Fruit fly (Drosophila melanogaster) whole organism, embryonic: ENCODE results near the gene CG6511.

Experiments
- Adf1 ChIP-seq: fragments of 200-800 bp; sonication (Bioruptor generic); IDR thresholded peaks from 2 replicates; pipeline ENCODE4 v1.3.6; 2022; ENCODE audit warnings: missing biosample characterization, missing genetic modification characterization
- BEAF-32 ChIP-seq: fragments of 200-800 bp; sonication (Bioruptor generic); optimal IDR thresholded peaks from 3 replicates; lab custom pipeline; 2017; ENCODE audit warnings: missing biosample characterization, missing genetic modification characterization, mild to moderate bottlenecking, moderate library complexity, missing genetic modification reagents
- CG10366 ChIP-seq: fragments of 200-800 bp; sonication (Bioruptor generic); IDR thresholded peaks from 2 replicates; pipeline ENCODE4 v1.3.6; 2022; ENCODE audit warnings: missing biosample characterization, missing genetic modification characterization
- CG10462 ChIP-seq: fragments of 200-800 bp; sonication (Bioruptor generic); optimal IDR thresholded peaks from 2 replicates; lab custom pipeline; 2016; ENCODE audit warnings: missing biosample characterization, missing genetic modification characterization
- CG10565 ChIP-seq: fragments of 200-800 bp; sonication (Bioruptor generic); optimal IDR thresholded peaks from 3 replicates; lab custom pipeline; 2016; ENCODE audit warnings: missing biosample characterization, mild to moderate bottlenecking, missing genetic modification characterization
- CG10654 ChIP-seq: fragments of 200-800 bp; sonication (Bioruptor generic); optimal IDR thresholded peaks from 2 replicates; lab custom pipeline; 2016; ENCODE audit warnings: missing biosample characterization, missing genetic modification characterization
- CG13296 ChIP-seq: fragments of 200-800 bp; sonication (Bioruptor generic); optimal IDR thresholded peaks from 3 replicates; lab custom pipeline; 2018; ENCODE audit warnings: missing biosample characterization, mild to moderate bottlenecking, missing genetic modification characterization
- CG17612 ChIP-seq: fragments of 200-800 bp; sonication (Bioruptor generic); IDR thresholded peaks from 2 replicates; pipeline ENCODE4 v1.3.6; 2022; ENCODE audit warnings: missing biosample characterization, missing genetic modification characterization
- CG18011 ChIP-seq: fragments of 200-800 bp; sonication (Bioruptor generic); optimal IDR thresholded peaks from 2 replicates; lab custom pipeline; 2017; ENCODE audit warnings: missing biosample characterization, missing genetic modification characterization, mild to moderate bottlenecking, moderate library complexity, missing genotype
- CG18764 ChIP-seq: fragments of 200-800 bp; sonication (Bioruptor generic); optimal IDR thresholded peaks from 3 replicates; lab custom pipeline; 2016; ENCODE audit warnings: missing biosample characterization, missing genetic modification characterization
- CG31441 ChIP-seq: fragments of 200-800 bp; sonication (Bioruptor generic); IDR thresholded peaks from 2 replicates; pipeline ENCODE4 v1.3.6; 2022; ENCODE audit warnings: missing biosample characterization, missing genetic modification characterization
- CG32767 ChIP-seq: fragments of 200-800 bp; sonication (Bioruptor generic); IDR thresholded peaks from 2 replicates; pipeline ENCODE4 v1.3.6; 2022; ENCODE audit warnings: missing biosample characterization, missing genetic modification characterization
- CG34422 ChIP-seq: fragments of 200-800 bp; sonication (Bioruptor generic); IDR thresholded peaks from 3 replicates; pipeline ENCODE4 v1.3.6; 2022; ENCODE audit warnings: missing biosample characterization, missing genetic modification characterization
- CG4282 ChIP-seq: fragments of 200-800 bp; sonication (Bioruptor generic); optimal IDR thresholded peaks from 2 replicates; lab custom pipeline; 2016; ENCODE audit warnings: missing biosample characterization, missing genetic modification characterization
- CG7271 ChIP-seq: fragments of 200-800 bp; sonication (Bioruptor generic); optimal IDR thresholded peaks from 2 replicates; lab custom pipeline; 2018; ENCODE audit warnings: missing biosample characterization, mild to moderate bottlenecking, missing genetic modification characterization, moderate library complexity
- CG7786 ChIP-seq: fragments of 200-800 bp; sonication (Bioruptor generic); optimal IDR thresholded peaks from 2 replicates; lab custom pipeline; 2016; ENCODE audit warnings: missing biosample characterization, missing genetic modification characterization
- CG8765 ChIP-seq: fragments of 200-800 bp; sonication (Bioruptor generic); IDR thresholded peaks from 2 replicates; pipeline ENCODE4 v1.3.6; 2022; ENCODE audit warnings: missing biosample characterization, missing genetic modification characterization
- Dfd ChIP-seq, 2 experiments: fragments of >200 bp; optimal IDR thresholded peaks; 2 replicates each; lab custom pipeline; 2017; ENCODE audit warnings: missing biosample characterization in 2 of 2, missing genetic modification characterization in 2 of 2
- Doc3 ChIP-seq: fragments of 200-800 bp; sonication (Bioruptor generic); IDR thresholded peaks from 3 replicates; pipeline ENCODE4 v1.3.6; 2022; ENCODE audit warnings: missing biosample characterization, missing genetic modification characterization; ENCODE audit not compliant: partially characterized antibody
- Eip74EF ChIP-seq, 2 experiments: fragments of 200-800 bp in 1 of 2; fragments of >200 bp in 1 of 2; sonication (Bioruptor generic) in 1 of 2; optimal IDR thresholded peaks; 2 replicates each; lab custom pipeline; 2017 to 2019; ENCODE audit warnings: missing biosample characterization in 2 of 2, missing genetic modification characterization in 2 of 2, mild to moderate bottlenecking in 1 of 2, moderate library complexity in 1 of 2
- HmgD ChIP-seq: fragments of 200-800 bp; sonication (Bioruptor generic); optimal IDR thresholded peaks from 3 replicates; lab custom pipeline; 2016; ENCODE audit warnings: missing biosample characterization, missing genetic modification characterization
- Hmr ChIP-seq: fragments of 200-800 bp; sonication (Bioruptor generic); optimal IDR thresholded peaks from 3 replicates; lab custom pipeline; 2017; ENCODE audit warnings: mild to moderate bottlenecking, missing biosample characterization, missing genetic modification reagents, missing genetic modification characterization
- Hr78 ChIP-seq, 2 experiments: fragments of 200-800 bp in 1 of 2; fragments of >200 bp in 1 of 2; sonication (Bioruptor generic) in 1 of 2; optimal IDR thresholded peaks; 2 replicates each; lab custom pipeline; 2017 to 2019; ENCODE audit warnings: missing biosample characterization in 2 of 2, missing genetic modification characterization in 2 of 2, mild to moderate bottlenecking in 1 of 2, moderate library complexity in 1 of 2
- Kr ChIP-seq: fragments of 200-800 bp; sonication (Bioruptor generic); optimal IDR thresholded peaks from 2 replicates; lab custom pipeline; 2017; ENCODE audit warnings: missing biosample characterization, mild to moderate bottlenecking, missing genetic modification characterization
- Lim3 ChIP-seq: fragments of 200-800 bp; sonication (Bioruptor generic); IDR thresholded peaks from 2 replicates; pipeline ENCODE4 v1.3.6; 2022; ENCODE audit warnings: missing biosample characterization, missing genetic modification characterization
- NK7.1 ChIP-seq: fragments of 200-800 bp; sonication (Bioruptor generic); optimal IDR thresholded peaks from 3 replicates; lab custom pipeline; 2016; ENCODE audit warnings: missing biosample characterization, missing genetic modification characterization
- NfI ChIP-seq: fragments of 200-800 bp; sonication (Bioruptor generic); optimal IDR thresholded peaks from 3 replicates; lab custom pipeline; 2018; ENCODE audit warnings: missing biosample characterization, mild to moderate bottlenecking, missing genetic modification characterization, moderate library complexity
- Optix ChIP-seq: fragments of 200-800 bp; sonication (Bioruptor generic); IDR thresholded peaks from 3 replicates; pipeline ENCODE4 v1.3.6; 2022; ENCODE audit warnings: missing biosample characterization, missing genetic modification characterization
- abd-A ChIP-seq: fragments of 200-800 bp; sonication (Bioruptor generic); optimal IDR thresholded peaks from 3 replicates; lab custom pipeline; 2019; ENCODE audit warnings: missing biosample characterization, mild to moderate bottlenecking, missing genetic modification characterization, moderate library complexity
- al ChIP-seq: fragments of 200-800 bp; sonication (Bioruptor generic); IDR thresholded peaks from 2 replicates; pipeline ENCODE4 v1.3.6; 2022; ENCODE audit warnings: missing biosample characterization, missing genetic modification characterization
- ato ChIP-seq: fragments of 200-800 bp; sonication (Bioruptor generic); IDR thresholded peaks from 2 replicates; pipeline ENCODE4 v1.3.6; 2022; ENCODE audit warnings: missing biosample characterization, missing genetic modification characterization; ENCODE audit not compliant: partially characterized antibody
- br ChIP-seq: fragments of >200 bp; optimal IDR thresholded peaks from 2 replicates; lab custom pipeline; 2017
- bsh ChIP-seq, 2 experiments: fragments of 200-800 bp; sonication (Bioruptor generic); optimal IDR thresholded peaks; 2 replicates each; lab custom pipeline; 2017 to 2018; ENCODE audit warnings: mild to moderate bottlenecking in 2 of 2, missing biosample characterization in 2 of 2, missing genetic modification characterization in 2 of 2, moderate library complexity in 1 of 2
- dan ChIP-seq: fragments of 200-800 bp; sonication (Bioruptor generic); IDR thresholded peaks from 2 replicates; pipeline ENCODE4 v1.3.6; 2022; ENCODE audit warnings: missing biosample characterization, missing genetic modification characterization
- eyg ChIP-seq: fragments of 200-800 bp; sonication (Bioruptor generic); optimal IDR thresholded peaks from 3 replicates; lab custom pipeline; 2016; ENCODE audit warnings: missing biosample characterization, missing genetic modification characterization
- gcm2 ChIP-seq: fragments of 200-800 bp; sonication (Bioruptor generic); optimal IDR thresholded peaks from 2 replicates; lab custom pipeline; 2016; ENCODE audit warnings: missing biosample characterization, missing genetic modification characterization
- gsb-n ChIP-seq: fragments of 200-800 bp; sonication (Bioruptor generic); optimal IDR thresholded peaks from 3 replicates; lab custom pipeline; 2018; ENCODE audit warnings: missing biosample characterization, mild to moderate bottlenecking, missing genetic modification characterization
- h ChIP-seq: fragments of >200 bp; optimal IDR thresholded peaks from 2 replicates; lab custom pipeline; 2017
- ham ChIP-seq: fragments of 200-800 bp; sonication (Bioruptor generic); IDR thresholded peaks from 2 replicates; pipeline ENCODE4 v1.3.6; 2022; ENCODE audit warnings: missing biosample characterization, missing genetic modification characterization
- her ChIP-seq: fragments of 200-800 bp; sonication (Bioruptor generic); optimal IDR thresholded peaks from 2 replicates; lab custom pipeline; 2016; ENCODE audit warnings: missing biosample characterization, missing genetic modification characterization
- hth ChIP-seq: fragments of >200 bp; optimal IDR thresholded peaks from 2 replicates; lab custom pipeline; 2017; ENCODE audit warnings: inconsistent platforms
- onecut ChIP-seq: fragments of 200-800 bp; sonication (Bioruptor generic); IDR thresholded peaks from 2 replicates; pipeline ENCODE4 v1.3.6; 2022; ENCODE audit warnings: missing biosample characterization, missing genetic modification characterization
- sc ChIP-seq, 3 experiments: fragments of >200 bp in 2 of 3; fragments of 200-800 bp in 1 of 3; sonication (Bioruptor generic) in 1 of 3; optimal IDR thresholded peaks; 2 replicates in 2 of 3; 3 replicates in 1 of 3; lab custom pipeline; 2017; ENCODE audit warnings: mild to moderate bottlenecking in 1 of 3, missing biosample characterization in 1 of 3, missing genetic modification characterization in 1 of 3, missing genetic modification reagents in 1 of 3
- slbo ChIP-seq: fragments of 200-800 bp; sonication (Bioruptor generic); IDR thresholded peaks from 2 replicates; pipeline ENCODE4 v1.3.6; 2022; ENCODE audit warnings: missing biosample characterization, missing genetic modification characterization
- tin ChIP-seq: fragments of 200-800 bp; sonication (Bioruptor generic); optimal IDR thresholded peaks from 3 replicates; lab custom pipeline; 2016; ENCODE audit warnings: missing biosample characterization, missing genetic modification characterization
- twi ChIP-seq: fragments of 200-800 bp; optimal IDR thresholded peaks from 2 replicates; lab custom pipeline; 2019; ENCODE audit warnings: missing biosample characterization, mild to moderate bottlenecking, missing genetic modification characterization, moderate library complexity
- unc-4 ChIP-seq: fragments of 200-800 bp; sonication (Bioruptor generic); IDR thresholded peaks from 2 replicates; pipeline ENCODE4 v1.3.6; 2022; ENCODE audit warnings: missing biosample characterization, missing genetic modification characterization; ENCODE audit not compliant: partially characterized antibody
- zen ChIP-seq: fragments of 200-800 bp; sonication (Bioruptor generic); optimal IDR thresholded peaks from 3 replicates; lab custom pipeline; 2018; ENCODE audit warnings: missing biosample characterization, mild to moderate bottlenecking, missing genetic modification characterization, moderate library complexity

Gene CG6511

DNA sequence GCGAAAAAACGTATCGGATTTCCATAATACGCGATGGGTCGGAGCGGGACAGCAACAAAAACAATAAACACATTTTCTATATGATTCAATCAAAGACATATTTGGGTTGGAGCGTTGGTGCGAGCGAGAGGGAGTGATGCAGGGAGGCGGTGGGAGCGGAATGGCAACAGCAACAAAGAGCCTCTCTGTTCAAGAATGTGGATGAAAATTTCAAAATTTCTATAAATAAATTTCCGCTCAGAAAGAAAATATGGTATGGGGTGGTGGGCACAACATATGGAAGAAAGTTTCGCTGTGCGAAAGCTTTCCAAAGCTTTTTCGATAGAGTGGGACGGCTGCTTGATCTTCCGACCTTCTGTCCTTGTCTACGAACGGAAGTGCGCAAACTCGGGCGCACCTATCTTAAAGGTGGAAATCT, 19.9 kb downstream of the CG6511 start (continued):
- TF ChIP-seq Eip74EF (GFP tag; optimal IDR thresholded peaks at IDR 0.05; lab: Kevin White, UChicago) (peak in 1 of 2 experiments; percentile 21), unc-4 (no peak), onecut (GFP tag; lab: Robert Waterston, UW) (no peak), h (lab: Kevin White, UChicago) (no peak), ato (GFP tag; lab: Robert Waterston, UW) (no peak), Adf1 (GFP tag; lab: Robert Waterston, UW) (no peak), Hmr (GFP tag; lab: Kevin White, UChicago) (peak; percentile 33), CG4282 (GFP tag; lab: Kevin White, UChicago) (no peak), tin (GFP tag; lab: Kevin White, UChicago) (no peak), Kr (GFP tag; lab: Kevin White, UChicago) (no peak), gsb-n (tag; lab: Kevin White, UChicago) (no peak), CG10462 (GFP tag; lab: Kevin White, UChicago) (no peak), CG17612 (GFP tag; lab: Robert Waterston, UW) (no peak), gcm2 (GFP tag; lab: Kevin White, UChicago) (no peak), NK7.1 (GFP tag; lab: Kevin White, UChicago) (no peak), CG7271 (no peak), Lim3 (GFP tag; lab: Robert Waterston, UW) (no peak), CG32767 (GFP tag; lab: Robert Waterston, UW) (no peak), HmgD (GFP tag; lab: Kevin White, UChicago) (no peak), NfI (GFP tag; lab: Kevin White, UChicago) (peak; percentile 65), her (GFP tag; lab: Kevin White, UChicago) (no peak), eyg (no peak), Optix (GFP tag; lab: Robert Waterston, UW) (no peak), CG7786 (GFP tag; lab: Kevin White, UChicago) (no peak), CG8765 (GFP tag; lab: Robert Waterston, UW) (no peak), al (GFP tag; lab: Robert Waterston, UW) (no peak), Dfd (GFP tag; optimal IDR thresholded peaks at IDR 0.05; lab: Kevin White, UChicago) (no peak), zen (no peak), BEAF-32 (no peak), dan (GFP tag; lab: Robert Waterston, UW) (no peak), CG18764 (GFP tag; lab: Kevin White, UChicago) (no peak), CG18011 (GFP tag; lab: Kevin White, UChicago) (no peak), br (no peak), ham (GFP tag; lab: Robert Waterston, UW) (no peak), sc (optimal IDR thresholded peaks at IDR 0.05; lab: Kevin White, UChicago) (no peak), sc (GFP tag; optimal IDR thresholded peaks at IDR 0.05; lab: Kevin White, UChicago) (no peak), Hr78 (GFP tag; optimal IDR thresholded peaks at IDR 0.05; lab: Kevin White, UChicago) (peak in 1 of 2 experiments; percentile 73), Doc3 (GFP tag; lab: Robert Waterston, UW) (no peak), slbo (no peak), twi (tag; lab: Kevin White, UChicago) (no peak), hth (no peak), CG13296 (GFP tag; lab: Kevin White, UChicago) (peak; percentile 18), abd-A (tag; lab: Kevin White, UChicago) (no peak), CG10366 (GFP tag; lab: Robert Waterston, UW) (peak; percentile 13; the same call in 1 of the 2 replicates), CG10654 (no peak), CG10565 (no peak), CG31441 (no peak), CG34422 (GFP tag; lab: Robert Waterston, UW) (no peak), bsh (GFP tag; optimal IDR thresholded peaks at IDR 0.05; lab: Kevin White, UChicago) (no peak)
